Fruit fly (Drosophila melanogaster) whole organism, prepupa: ENCODE measurements around the gene cv.

Experiments
- Blimp-1 ChIP-seq: fragments of 200-800 bp; sonication (Bioruptor generic); optimal IDR thresholded peaks from 3 replicates; lab custom pipeline; 2017; ENCODE audit warnings: missing biosample characterization, missing genetic modification characterization, mild to moderate bottlenecking, moderate library complexity, missing genetic modification reagents
- CG10631 ChIP-seq: fragments of 200-800 bp; sonication (Bioruptor generic); optimal IDR thresholded peaks from 2 replicates; lab custom pipeline; 2016; ENCODE audit warnings: missing biosample characterization, missing genetic modification characterization
- CG11294 ChIP-seq: fragments of 200-800 bp; sonication (Bioruptor generic); IDR thresholded peaks from 2 replicates; pipeline ENCODE4 v1.3.6; 2022; ENCODE audit warnings: missing biosample characterization, missing genetic modification characterization
- CG11762 ChIP-seq: fragments of 200-800 bp; sonication (Bioruptor generic); optimal IDR thresholded peaks from 3 replicates; lab custom pipeline; 2016; ENCODE audit warnings: missing biosample characterization, missing genetic modification characterization; ENCODE audit not compliant: insufficient read depth
- CG1621 ChIP-seq: fragments of 200-800 bp; sonication (Bioruptor generic); optimal IDR thresholded peaks from 3 replicates; lab custom pipeline; 2018; ENCODE audit warnings: missing biosample characterization, mild to moderate bottlenecking, missing genetic modification characterization
- CG16779 ChIP-seq: fragments of 200-800 bp; sonication (Bioruptor generic); optimal IDR thresholded peaks from 3 replicates; lab custom pipeline; 2017; ENCODE audit warnings: missing biosample characterization, mild to moderate bottlenecking, missing genetic modification characterization
- CG3032 ChIP-seq: fragments of 200-800 bp; optimal IDR thresholded peaks from 2 replicates; lab custom pipeline; 2019; ENCODE audit warnings: missing biosample characterization, mild to moderate bottlenecking, missing genetic modification characterization, moderate library complexity
- CG31627 ChIP-seq: fragments of 200-800 bp; sonication (Bioruptor generic); optimal IDR thresholded peaks from 3 replicates; lab custom pipeline; 2016; ENCODE audit warnings: missing biosample characterization, missing genetic modification characterization
- CG32006 ChIP-seq: fragments of 200-800 bp; sonication (Bioruptor generic); optimal IDR thresholded peaks from 3 replicates; lab custom pipeline; 2017; ENCODE audit warnings: missing biosample characterization, mild to moderate bottlenecking, missing genetic modification characterization
- CG3919 ChIP-seq: fragments of 200-800 bp; sonication (Bioruptor generic); optimal IDR thresholded peaks from 3 replicates; lab custom pipeline; 2016; ENCODE audit warnings: missing biosample characterization, missing genetic modification characterization
- CG4318 ChIP-seq: fragments of 200-800 bp; sonication (Bioruptor generic); optimal IDR thresholded peaks from 3 replicates; lab custom pipeline; 2017; ENCODE audit warnings: missing biosample characterization, mild to moderate bottlenecking, missing genetic modification characterization
- CG6163 ChIP-seq: fragments of 200-800 bp; sonication (Bioruptor generic); IDR thresholded peaks from 3 replicates; pipeline ENCODE4 v1.3.6; 2022; ENCODE audit warnings: missing biosample characterization, missing genetic modification characterization
- CG6276 ChIP-seq: fragments of 200-800 bp; sonication (Bioruptor generic); optimal IDR thresholded peaks from 2 replicates; lab custom pipeline; 2017; ENCODE audit warnings: missing biosample characterization, mild to moderate bottlenecking, missing genetic modification characterization
- CG6792 ChIP-seq: fragments of 200-800 bp; sonication (Bioruptor generic); optimal IDR thresholded peaks from 3 replicates; lab custom pipeline; 2016; ENCODE audit warnings: missing biosample characterization, missing genetic modification characterization
- CG6808 ChIP-seq: fragments of 200-800 bp; sonication (Bioruptor generic); optimal IDR thresholded peaks from 3 replicates; lab custom pipeline; 2017; ENCODE audit warnings: missing biosample characterization, missing genetic modification characterization, mild to moderate bottlenecking, moderate library complexity, missing genetic modification reagents
- CG7368 ChIP-seq: fragments of 200-800 bp; sonication (Bioruptor generic); optimal IDR thresholded peaks from 3 replicates; lab custom pipeline; 2016; ENCODE audit warnings: missing biosample characterization, missing genetic modification characterization
- CG8119 ChIP-seq: fragments of 200-800 bp; sonication (Bioruptor generic); IDR thresholded peaks from 3 replicates; pipeline ENCODE4 v1.3.6; 2022; ENCODE audit warnings: missing biosample characterization, missing genetic modification characterization
- CG8319 ChIP-seq: fragments of 200-800 bp; sonication (Bioruptor generic); optimal IDR thresholded peaks from 3 replicates; lab custom pipeline; 2016; ENCODE audit warnings: missing biosample characterization, missing genetic modification characterization
- CG8632 ChIP-seq: fragments of 200-800 bp; sonication (Bioruptor generic); optimal IDR thresholded peaks from 3 replicates; lab custom pipeline; 2016; ENCODE audit warnings: missing biosample characterization, missing genetic modification characterization
- CG9139 ChIP-seq: fragments of 200-800 bp; sonication (Bioruptor generic); optimal IDR thresholded peaks from 3 replicates; lab custom pipeline; 2017; ENCODE audit warnings: missing biosample characterization, mild to moderate bottlenecking, missing genetic modification characterization
- Eip75B ChIP-seq: fragments of 200-800 bp; sonication (Bioruptor generic); optimal IDR thresholded peaks from 3 replicates; lab custom pipeline; 2016; ENCODE audit warnings: missing biosample characterization, missing genetic modification characterization
- Eip78C ChIP-seq: fragments of 200-800 bp; sonication (Bioruptor generic); peaks from one replicate; lab custom pipeline; 2016; ENCODE audit warnings: missing biosample characterization, missing genetic modification characterization
- Eip93F ChIP-seq: fragments of 200-800 bp; sonication (Bioruptor generic); optimal IDR thresholded peaks from 2 replicates; lab custom pipeline; 2016; ENCODE audit warnings: missing biosample characterization, mild to moderate bottlenecking, missing genetic modification characterization
- Ets21C ChIP-seq: fragments of 200-800 bp; sonication (Bioruptor generic); optimal IDR thresholded peaks from 3 replicates; lab custom pipeline; 2016; ENCODE audit warnings: missing biosample characterization, missing genetic modification characterization
- Ets96B ChIP-seq: fragments of 200-800 bp; optimal IDR thresholded peaks from 2 replicates; lab custom pipeline; 2019; ENCODE audit warnings: missing biosample characterization, mild to moderate bottlenecking, missing genetic modification characterization, moderate library complexity
- Hr38 ChIP-seq: sonication (Bioruptor generic); optimal IDR thresholded peaks from 2 replicates; lab custom pipeline; 2016; ENCODE audit warnings: missing biosample characterization, missing genetic modification characterization
- Hr39 ChIP-seq: fragments of 200-800 bp; sonication (Bioruptor generic); optimal IDR thresholded peaks from 2 replicates; lab custom pipeline; 2016; ENCODE audit warnings: missing biosample characterization, missing genetic modification characterization
- Lpt ChIP-seq: fragments of 200-800 bp; sonication (Bioruptor generic); optimal IDR thresholded peaks from 3 replicates; lab custom pipeline; 2016; ENCODE audit warnings: missing biosample characterization, missing genetic modification characterization
- Met ChIP-seq: fragments of 200-800 bp; sonication (Bioruptor generic); optimal IDR thresholded peaks from 3 replicates; lab custom pipeline; 2016; ENCODE audit warnings: missing biosample characterization, missing genetic modification characterization
- Smox ChIP-seq: fragments of 200-800 bp; sonication (Bioruptor generic); optimal IDR thresholded peaks from 3 replicates; lab custom pipeline; 2016; ENCODE audit warnings: missing biosample characterization, missing genetic modification characterization
- Sox102F ChIP-seq: fragments of 200-800 bp; sonication (Bioruptor generic); optimal IDR thresholded peaks from 2 replicates; lab custom pipeline; 2016; ENCODE audit warnings: missing biosample characterization, mild to moderate bottlenecking, missing genetic modification characterization
- Sox14 ChIP-seq: fragments of 200-800 bp; sonication (Bioruptor generic); optimal IDR thresholded peaks from 3 replicates; lab custom pipeline; 2016; ENCODE audit warnings: missing biosample characterization, missing genetic modification characterization
- achi ChIP-seq: fragments of 200-800 bp; sonication (Bioruptor generic); optimal IDR thresholded peaks from 3 replicates; lab custom pipeline; 2016; ENCODE audit warnings: missing biosample characterization, missing genetic modification characterization
- cyc ChIP-seq: fragments of 200-800 bp; sonication (Bioruptor generic); optimal IDR thresholded peaks from 3 replicates; lab custom pipeline; 2016; ENCODE audit warnings: missing biosample characterization, missing genetic modification characterization
- dac ChIP-seq: fragments of 200-800 bp; sonication (Bioruptor generic); optimal IDR thresholded peaks from 2 replicates; lab custom pipeline; 2017; ENCODE audit warnings: missing biosample characterization, mild to moderate bottlenecking, missing genetic modification characterization
- dsx ChIP-seq: fragments of 200-800 bp; optimal IDR thresholded peaks from 3 replicates; lab custom pipeline; 2019; ENCODE audit warnings: missing biosample characterization, mild to moderate bottlenecking, missing genetic modification characterization, moderate library complexity; ENCODE audit not compliant: poor library complexity, severe bottlenecking
- eg ChIP-seq: fragments of 200-800 bp; sonication (Bioruptor generic); IDR thresholded peaks from 3 replicates; pipeline ENCODE4 v1.3.6; 2022; ENCODE audit warnings: missing biosample characterization, missing genetic modification characterization
- fd59A ChIP-seq: fragments of 200-800 bp; sonication (Bioruptor generic); optimal IDR thresholded peaks from 2 replicates; lab custom pipeline; 2017; ENCODE audit warnings: missing biosample characterization, mild to moderate bottlenecking, missing genetic modification characterization, missing genetic modification reagents
- fd85E ChIP-seq: fragments of 200-800 bp; sonication (Bioruptor generic); optimal IDR thresholded peaks from 3 replicates; lab custom pipeline; 2016; ENCODE audit warnings: missing biosample characterization, missing genetic modification characterization
- lz ChIP-seq: fragments of 200-800 bp; sonication (Bioruptor generic); optimal IDR thresholded peaks from 3 replicates; lab custom pipeline; 2016; ENCODE audit warnings: missing biosample characterization, missing genetic modification characterization
- net ChIP-seq: fragments of 200-800 bp; sonication (Bioruptor generic); optimal IDR thresholded peaks from 3 replicates; lab custom pipeline; 2016; ENCODE audit warnings: missing biosample characterization, missing genetic modification characterization
- salr ChIP-seq, 2 experiments: fragments of 200-800 bp; sonication (Bioruptor generic); optimal IDR thresholded peaks; 3 replicates each; lab custom pipeline; 2016 to 2018; ENCODE audit warnings: missing biosample characterization in 2 of 2, missing genetic modification characterization in 2 of 2, mild to moderate bottlenecking in 1 of 2
- spab ChIP-seq: fragments of 200-800 bp; sonication (Bioruptor generic); optimal IDR thresholded peaks from 2 replicates; lab custom pipeline; 2017; ENCODE audit warnings: missing biosample characterization, mild to moderate bottlenecking, missing genetic modification characterization, missing genetic modification reagents
- ss ChIP-seq, 2 experiments: fragments of 200-800 bp; sonication (Bioruptor generic); optimal IDR thresholded peaks; 2 replicates in 1 of 2; 3 replicates in 1 of 2; lab custom pipeline; 2017 to 2018; ENCODE audit warnings: mild to moderate bottlenecking in 2 of 2, missing biosample characterization in 2 of 2, missing genetic modification characterization in 2 of 2, moderate library complexity in 1 of 2
- svp ChIP-seq: fragments of 200-800 bp; sonication (Bioruptor generic); peaks from one replicate; lab custom pipeline; 2016; ENCODE audit warnings: missing biosample characterization, missing genetic modification characterization
- vri ChIP-seq: fragments of 200-800 bp; sonication (Bioruptor generic); optimal IDR thresholded peaks from 3 replicates; lab custom pipeline; 2016; ENCODE audit warnings: missing biosample characterization, mild to moderate bottlenecking, missing genetic modification characterization

Gene cv

DNA sequence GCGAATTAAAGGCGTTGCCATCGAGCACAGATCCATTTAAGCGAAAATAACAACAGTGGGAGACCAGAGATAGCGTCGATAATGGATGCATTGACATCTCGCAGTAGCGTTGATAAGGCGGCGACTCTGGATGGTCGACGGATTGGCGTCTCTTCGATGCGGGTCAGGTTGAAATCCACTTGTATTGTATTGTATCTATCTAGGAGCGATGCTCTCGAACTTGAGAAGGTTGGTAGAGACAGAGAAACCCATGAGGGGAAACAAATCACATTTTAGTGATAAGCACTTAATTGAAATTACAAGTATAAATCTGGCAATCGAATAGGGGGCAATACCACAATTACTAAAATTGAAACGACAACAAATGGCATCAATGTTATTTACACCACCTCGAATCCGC lies 33.8 kb downstream of the cv start:
- TF ChIP-seq svp (GFP tag; lab: Kevin White, UChicago) (peak; percentile 97), Eip78C (peak; percentile 55), Sox102F (no peak)

DNA sequence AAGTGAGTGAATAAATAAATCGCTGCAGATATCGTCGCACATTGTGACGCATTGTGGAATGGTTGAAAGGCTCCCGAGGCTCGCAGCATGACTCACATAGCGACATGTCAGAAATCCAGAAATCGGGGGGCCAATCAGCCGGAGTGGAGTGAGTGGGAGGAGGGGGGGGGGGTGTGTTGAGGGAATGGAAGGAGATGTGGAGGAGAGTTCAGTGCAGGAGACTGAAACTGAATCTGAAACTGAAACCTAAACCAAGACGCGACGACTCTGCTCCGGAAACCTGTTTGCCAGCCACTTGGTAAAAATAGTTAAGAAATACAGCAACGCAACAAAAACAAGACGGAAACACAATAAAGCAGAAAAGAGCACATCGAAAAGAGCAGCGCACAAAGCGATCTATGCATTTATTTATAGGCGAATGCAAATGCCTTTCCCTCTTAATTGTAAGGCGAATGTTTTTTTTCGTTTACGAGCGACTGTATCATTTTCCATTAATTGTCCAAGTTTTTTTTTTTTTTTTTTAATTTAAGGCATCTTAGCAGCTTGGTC lies 34.4 kb downstream of the cv start:
- TF ChIP-seq Blimp-1 (GFP tag; lab: Kevin White, UChicago) (peak; percentile 31), Hr38 (GFP tag; lab: Kevin White, UChicago) (no peak), Lpt (no peak), CG6808 (GFP tag; lab: Kevin White, UChicago) (peak; percentile 52), dsx (GFP tag; lab: Kevin White, UChicago) (no peak), Sox14 (no peak), CG8119 (GFP tag; lab: Robert Waterston, UW) (no peak), ss (GFP tag; optimal IDR thresholded peaks at IDR 0.05; lab: Kevin White, UChicago) (peak in 1 of 2 experiments; percentile 57), Smox (GFP tag; lab: Kevin White, UChicago) (no peak), CG1621 (peak; percentile 77)

DNA sequence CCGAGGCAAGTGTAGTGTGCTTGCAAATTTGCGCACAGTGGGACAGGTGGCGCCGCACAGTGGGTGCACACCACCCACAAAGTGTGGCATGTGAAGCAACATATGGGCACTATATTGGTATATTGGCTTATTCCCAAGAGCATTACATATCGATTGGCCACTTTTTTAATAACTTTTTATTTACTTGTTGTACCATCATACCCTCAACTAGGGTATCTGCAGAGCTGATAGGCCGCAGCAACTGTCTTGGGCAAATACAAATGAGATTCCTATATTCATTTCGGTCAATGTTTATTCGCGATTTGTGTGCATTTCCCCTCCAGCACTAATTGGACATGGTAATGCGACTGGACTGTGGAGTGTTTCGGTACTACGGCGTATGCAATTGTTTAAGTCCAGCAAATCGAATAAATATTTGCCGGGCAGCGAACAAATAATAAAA lies 35.0 kb downstream of the cv start:
- TF ChIP-seq Met (GFP tag; lab: Kevin White, UChicago) (peak; percentile 65), CG3919 (GFP tag; lab: Kevin White, UChicago) (peak; percentile 89), Eip75B (GFP tag; lab: Kevin White, UChicago) (peak; percentile 87), CG8119 (GFP tag; lab: Robert Waterston, UW) (peak; percentile 89), CG32006 (GFP tag; lab: Kevin White, UChicago) (peak; percentile 94), CG7368 (GFP tag; lab: Kevin White, UChicago) (peak; percentile 85), Eip78C (peak; percentile 96), CG16779 (tag; lab: Kevin White, UChicago) (peak; percentile 35), fd59A (peak; percentile 76), CG9139 (GFP tag; lab: Kevin White, UChicago) (no peak), CG8319 (GFP tag; lab: Kevin White, UChicago) (peak; percentile 68), CG11762 (GFP tag; lab: Kevin White, UChicago) (peak; percentile 80), cyc (GFP tag; lab: Kevin White, UChicago) (peak; percentile 73), CG11294 (GFP tag; lab: Robert Waterston, UW) (peak; percentile 84), CG3032 (tag; lab: Kevin White, UChicago) (peak; percentile 87), Hr38 (GFP tag; lab: Kevin White, UChicago) (peak; percentile 28), vri (peak; percentile 43), net (GFP tag; lab: Kevin White, UChicago) (peak; percentile 88), dsx (GFP tag; lab: Kevin White, UChicago) (peak; percentile 58), Ets21C (peak; percentile 46), dac (GFP tag; lab: Kevin White, UChicago) (peak; percentile 88), spab (GFP tag; lab: Kevin White, UChicago) (peak; percentile 68), achi (GFP tag; lab: Kevin White, UChicago) (peak; percentile 87), lz (GFP tag; lab: Kevin White, UChicago) (peak; percentile 77), CG31627 (GFP tag; lab: Kevin White, UChicago) (peak; percentile 63), CG8632 (peak; percentile 77), Sox102F (peak; percentile 51), CG10631 (GFP tag; lab: Kevin White, UChicago) (peak; percentile 87), salr (GFP tag; optimal IDR thresholded peaks at IDR 0.05; lab: Kevin White, UChicago) (peak; percentile 72 to 89), Hr39 (GFP tag; lab: Kevin White, UChicago) (peak; percentile 76), CG6808 (GFP tag; lab: Kevin White, UChicago) (peak; percentile 69), CG1621 (peak; percentile 73), Eip93F (GFP tag; lab: Kevin White, UChicago) (no peak), Ets96B (tag; lab: Kevin White, UChicago) (peak; percentile 78), fd85E (GFP tag; lab: Kevin White, UChicago) (peak; percentile 34), eg (GFP tag; lab: Robert Waterston, UW) (peak; percentile 94), CG6163 (peak; percentile 93), CG4318 (peak; percentile 89), CG6792 (GFP tag; lab: Kevin White, UChicago) (peak; percentile 81), Lpt (peak; percentile 91), CG6276 (peak; percentile 87), ss (GFP tag; optimal IDR thresholded peaks at IDR 0.05; lab: Kevin White, UChicago) (peak; percentile 27 to 62)
